Fruit fly (Drosophila melanogaster) whole organism, embryonic: ENCODE measurements around the gene BBIP1.

Source experiments
- Antp ChIP-seq: fragments of 200-800 bp; sonication (Bioruptor generic); optimal IDR thresholded peaks from 3 replicates; lab custom pipeline; 2016; ENCODE audit warnings: missing biosample characterization, missing genetic modification characterization
- CG10366 ChIP-seq: fragments of 200-800 bp; sonication (Bioruptor generic); IDR thresholded peaks from 2 replicates; pipeline ENCODE4 v1.3.6; 2022; ENCODE audit warnings: missing biosample characterization, missing genetic modification characterization
- CG12071 ChIP-seq: fragments of 200-800 bp; sonication (Bioruptor generic); optimal IDR thresholded peaks from 3 replicates; lab custom pipeline; 2018; ENCODE audit warnings: missing biosample characterization, mild to moderate bottlenecking, missing genetic modification characterization
- CG14667 ChIP-seq: fragments of 200-800 bp; sonication (Bioruptor generic); IDR thresholded peaks from 2 replicates; pipeline ENCODE4 v1.3.6; 2022; ENCODE audit warnings: missing biosample characterization, missing genetic modification characterization
- CG15073 ChIP-seq: fragments of 200-800 bp; sonication (Bioruptor generic); optimal IDR thresholded peaks from 2 replicates; lab custom pipeline; 2016; ENCODE audit warnings: missing biosample characterization, missing genetic modification characterization
- CG15479 ChIP-seq: fragments of 200-800 bp; sonication (Bioruptor generic); optimal IDR thresholded peaks from 3 replicates; lab custom pipeline; 2019; ENCODE audit warnings: missing biosample characterization, mild to moderate bottlenecking, missing genetic modification characterization, moderate library complexity
- CG15601 ChIP-seq: fragments of 200-800 bp; sonication (Bioruptor generic); optimal IDR thresholded peaks from 3 replicates; lab custom pipeline; 2019; ENCODE audit warnings: missing biosample characterization, mild to moderate bottlenecking, missing genetic modification characterization, moderate library complexity
- CG16779 ChIP-seq: fragments of 200-800 bp; sonication (Bioruptor generic); IDR thresholded peaks from 2 replicates; pipeline ENCODE4 v1.3.6; 2022; ENCODE audit warnings: missing biosample characterization, missing genetic modification characterization
- CG18599 ChIP-seq: fragments of 200-800 bp; sonication (Bioruptor generic); optimal IDR thresholded peaks from 3 replicates; lab custom pipeline; 2017; ENCODE audit warnings: missing biosample characterization, missing genetic modification characterization, mild to moderate bottlenecking, moderate library complexity, missing genetic modification reagents
- CG2678 ChIP-seq: fragments of 200-800 bp; sonication (Bioruptor generic); optimal IDR thresholded peaks from 3 replicates; lab custom pipeline; 2019; ENCODE audit warnings: missing biosample characterization, mild to moderate bottlenecking, missing genetic modification characterization, moderate library complexity
- CG33557 ChIP-seq: fragments of 200-800 bp; sonication (Bioruptor generic); optimal IDR thresholded peaks from 2 replicates; lab custom pipeline; 2019; ENCODE audit warnings: missing biosample characterization, mild to moderate bottlenecking, missing genetic modification characterization, moderate library complexity
- CG6175 ChIP-seq: fragments of 200-800 bp; sonication (Bioruptor generic); IDR thresholded peaks from 3 replicates; pipeline ENCODE4 v1.3.6; 2022; ENCODE audit warnings: missing biosample characterization, missing genetic modification characterization
- CG7987 ChIP-seq: fragments of 200-800 bp; sonication (Bioruptor generic); optimal IDR thresholded peaks from 2 replicates; lab custom pipeline; 2018; ENCODE audit warnings: missing biosample characterization, mild to moderate bottlenecking, missing genetic modification characterization, moderate library complexity
- CG9797 ChIP-seq: fragments of 200-800 bp; sonication (Bioruptor generic); optimal IDR thresholded peaks from 3 replicates; lab custom pipeline; 2018; ENCODE audit warnings: missing biosample characterization, mild to moderate bottlenecking, missing genetic modification characterization
- D19B ChIP-seq: fragments of 200-800 bp; sonication (Bioruptor generic); optimal IDR thresholded peaks from 2 replicates; lab custom pipeline; 2017; ENCODE audit warnings: missing biosample characterization, mild to moderate bottlenecking, missing genetic modification characterization
- Dbx ChIP-seq: fragments of 200-800 bp; sonication (Bioruptor generic); IDR thresholded peaks from 3 replicates; pipeline ENCODE4 v1.3.6; 2022; ENCODE audit warnings: missing biosample characterization, missing genetic modification characterization
- Doc3 ChIP-seq: fragments of 200-800 bp; sonication (Bioruptor generic); IDR thresholded peaks from 3 replicates; pipeline ENCODE4 v1.3.6; 2022; ENCODE audit warnings: missing biosample characterization, missing genetic modification characterization; ENCODE audit not compliant: partially characterized antibody
- Dp ChIP-seq: fragments of 200-800 bp; sonication (Bioruptor generic); optimal IDR thresholded peaks from 2 replicates; lab custom pipeline; 2018; ENCODE audit warnings: missing biosample characterization, mild to moderate bottlenecking, missing genetic modification characterization, moderate library complexity
- Drgx ChIP-seq: fragments of 200-800 bp; sonication (Bioruptor generic); IDR thresholded peaks from 2 replicates; pipeline ENCODE4 v1.3.6; 2022; ENCODE audit warnings: missing biosample characterization, missing genetic modification characterization
- Ets65A ChIP-seq: fragments of 200-800 bp; sonication (Bioruptor generic); peaks from one replicate; lab custom pipeline; 2016; ENCODE audit warnings: missing biosample characterization, missing genetic modification characterization
- Ets97D ChIP-seq: fragments of 200-800 bp; sonication (Bioruptor generic); optimal IDR thresholded peaks from 3 replicates; lab custom pipeline; 2016; ENCODE audit warnings: missing biosample characterization, missing genetic modification characterization
- Fer1 ChIP-seq: fragments of 200-800 bp; sonication (Bioruptor generic); optimal IDR thresholded peaks from 2 replicates; lab custom pipeline; 2017; ENCODE audit warnings: missing biosample characterization, mild to moderate bottlenecking, missing genetic modification characterization
- Gug ChIP-seq: fragments of 200-800 bp; sonication (Bioruptor generic); IDR thresholded peaks from 4 replicates; pipeline ENCODE4 v1.3.6; 2022; ENCODE audit warnings: missing biosample characterization, missing genetic modification characterization
- HLH4C ChIP-seq: fragments of 200-800 bp; sonication (Bioruptor generic); IDR thresholded peaks from 3 replicates; pipeline ENCODE4 v1.3.6; 2022; ENCODE audit warnings: missing biosample characterization, missing genetic modification characterization; ENCODE audit not compliant: partially characterized antibody
- HmgD ChIP-seq: fragments of 200-800 bp; sonication (Bioruptor generic); optimal IDR thresholded peaks from 3 replicates; lab custom pipeline; 2016; ENCODE audit warnings: missing biosample characterization, missing genetic modification characterization
- Lhr ChIP-seq: fragments of 200-800 bp; sonication (Bioruptor generic); optimal IDR thresholded peaks from 3 replicates; lab custom pipeline; 2017; ENCODE audit warnings: mild to moderate bottlenecking, missing biosample characterization, missing genetic modification reagents, missing genetic modification characterization
- Lpt ChIP-seq: fragments of >200 bp; optimal IDR thresholded peaks from 2 replicates; lab custom pipeline; 2018; ENCODE audit warnings: missing biosample characterization, missing genetic modification characterization
- MESR4 ChIP-seq: fragments of 200-800 bp; sonication (Bioruptor generic); optimal IDR thresholded peaks from 2 replicates; lab custom pipeline; 2018; ENCODE audit warnings: missing biosample characterization, mild to moderate bottlenecking, missing genetic modification characterization, moderate library complexity
- Meics ChIP-seq: fragments of 200-800 bp; sonication (Bioruptor generic); optimal IDR thresholded peaks from 2 replicates; lab custom pipeline; 2017; ENCODE audit warnings: missing biosample characterization, mild to moderate bottlenecking, missing genetic modification characterization
- Neu2 ChIP-seq: fragments of 200-800 bp; sonication (Bioruptor generic); optimal IDR thresholded peaks from 3 replicates; lab custom pipeline; 2016; ENCODE audit warnings: missing biosample characterization, missing genetic modification characterization, borderline replicate concordance
- Nf-YB ChIP-seq: fragments of 200-800 bp; sonication (Bioruptor generic); optimal IDR thresholded peaks from 3 replicates; lab custom pipeline; 2019; ENCODE audit warnings: missing biosample characterization, mild to moderate bottlenecking, missing genetic modification characterization, moderate library complexity
- PHDP ChIP-seq: fragments of 200-800 bp; sonication (Bioruptor generic); optimal IDR thresholded peaks from 3 replicates; lab custom pipeline; 2018; ENCODE audit warnings: missing biosample characterization, mild to moderate bottlenecking, missing genetic modification characterization, moderate library complexity
- ato ChIP-seq: fragments of 200-800 bp; sonication (Bioruptor generic); IDR thresholded peaks from 2 replicates; pipeline ENCODE4 v1.3.6; 2022; ENCODE audit warnings: missing biosample characterization, missing genetic modification characterization; ENCODE audit not compliant: partially characterized antibody
- crol ChIP-seq: fragments of 200-800 bp; sonication (Bioruptor generic); IDR thresholded peaks from 2 replicates; pipeline ENCODE4 v1.3.6; 2022; ENCODE audit warnings: missing biosample characterization, missing genetic modification characterization
- fru ChIP-seq: fragments of >200 bp; optimal IDR thresholded peaks from 2 replicates; lab custom pipeline; 2017
- hth ChIP-seq: fragments of >200 bp; optimal IDR thresholded peaks from 2 replicates; lab custom pipeline; 2017; ENCODE audit warnings: inconsistent platforms
- kay ChIP-seq: fragments of 200-800 bp; sonication (Bioruptor generic); optimal IDR thresholded peaks from 2 replicates; lab custom pipeline; 2016; ENCODE audit warnings: missing biosample characterization, missing genetic modification characterization
- lilli ChIP-seq: fragments of 200-800 bp; sonication (Bioruptor generic); optimal IDR thresholded peaks from 3 replicates; lab custom pipeline; 2016; ENCODE audit warnings: missing biosample characterization, missing genetic modification characterization
- nmo ChIP-seq: fragments of 200-800 bp; sonication (Bioruptor generic); optimal IDR thresholded peaks from 2 replicates; lab custom pipeline; 2018; ENCODE audit warnings: missing biosample characterization, mild to moderate bottlenecking, missing genetic modification characterization, moderate library complexity
- odd ChIP-seq: fragments of 200-800 bp; sonication (Bioruptor generic); optimal IDR thresholded peaks from 2 replicates; lab custom pipeline; 2017; ENCODE audit warnings: missing biosample characterization, mild to moderate bottlenecking, missing genetic modification characterization
- pan ChIP-seq, 4 experiments: fragments of >200 bp in 3 of 4; fragments of 200-800 bp in 1 of 4; sonication (Bioruptor generic) in 1 of 4; optimal IDR thresholded peaks in 3 of 4; IDR thresholded peaks in 1 of 4; 2 replicates each; pipeline versions ENCODE4 v1.3.6 to Lab custom; 2017 to 2022; ENCODE audit warnings: missing biosample characterization in 2 of 4, missing genetic modification characterization in 2 of 4, mixed read lengths in 1 of 4
- schlank ChIP-seq: fragments of 200-800 bp; sonication (Bioruptor generic); optimal IDR thresholded peaks from 2 replicates; lab custom pipeline; 2018; ENCODE audit warnings: missing biosample characterization, mild to moderate bottlenecking, missing genetic modification characterization
- shn ChIP-seq: fragments of 200-800 bp; sonication (Bioruptor generic); optimal IDR thresholded peaks from 3 replicates; lab custom pipeline; 2016; ENCODE audit warnings: missing biosample characterization, missing genetic modification characterization
- sqz ChIP-seq: fragments of 200-800 bp; sonication (Bioruptor generic); optimal IDR thresholded peaks from 3 replicates; lab custom pipeline; 2018; ENCODE audit warnings: missing biosample characterization, mild to moderate bottlenecking, missing genetic modification characterization
- tin ChIP-seq: fragments of 200-800 bp; sonication (Bioruptor generic); optimal IDR thresholded peaks from 3 replicates; lab custom pipeline; 2016; ENCODE audit warnings: missing biosample characterization, missing genetic modification characterization
- trem ChIP-seq: fragments of 200-800 bp; optimal IDR thresholded peaks from 3 replicates; lab custom pipeline; 2019; ENCODE audit warnings: missing biosample characterization, mild to moderate bottlenecking, missing genetic modification characterization, moderate library complexity
- twi ChIP-seq: fragments of 200-800 bp; optimal IDR thresholded peaks from 2 replicates; lab custom pipeline; 2019; ENCODE audit warnings: missing biosample characterization, mild to moderate bottlenecking, missing genetic modification characterization, moderate library complexity
- tx ChIP-seq: fragments of 200-800 bp; sonication (Bioruptor generic); optimal IDR thresholded peaks from 2 replicates; lab custom pipeline; 2016; ENCODE audit warnings: missing biosample characterization, missing genetic modification characterization
- unpg ChIP-seq: fragments of 200-800 bp; sonication (Bioruptor generic); optimal IDR thresholded peaks from 3 replicates; lab custom pipeline; 2018; ENCODE audit warnings: missing biosample characterization, mild to moderate bottlenecking, missing genetic modification characterization, moderate library complexity
- zfh1 ChIP-seq: fragments of 200-800 bp; sonication (Bioruptor generic); IDR thresholded peaks from 3 replicates; pipeline ENCODE4 v1.3.6; 2022; ENCODE audit warnings: missing biosample characterization, missing genetic modification characterization

Gene BBIP1

dm6 chr3R:9436358-9436972 is 32.3 kb downstream of the BBIP1 start (continued):
- TF ChIP-seq tx (no peak), CG15601 (tag; lab: Kevin White, UChicago) (no peak), hth (lab: Kevin White, UChicago) (no peak), MESR4 (GFP tag; lab: Kevin White, UChicago) (no peak), shn (GFP tag; lab: Kevin White, UChicago) (no peak), Antp (peak; percentile 9), Fer1 (GFP tag; lab: Kevin White, UChicago) (peak; percentile 47), Lpt (GFP tag; lab: Kevin White, UChicago) (no peak), tin (GFP tag; lab: Kevin White, UChicago) (no peak), CG15073 (GFP tag; lab: Kevin White, UChicago) (no peak), HmgD (GFP tag; lab: Kevin White, UChicago) (no peak), CG9797 (no peak), HLH4C (peak; percentile 40; the same call in 1 of the 3 replicates), unpg (GFP tag; lab: Kevin White, UChicago) (no peak), ato (GFP tag; lab: Robert Waterston, UW) (no peak), Lhr (no peak), trem (no peak), CG18599 (GFP tag; lab: Kevin White, UChicago) (peak; percentile 41), CG16779 (GFP tag; lab: Robert Waterston, UW) (no peak), Dbx (GFP tag; lab: Robert Waterston, UW) (no peak), Neu2 (GFP tag; lab: Kevin White, UChicago) (no peak), odd (GFP tag; lab: Kevin White, UChicago) (peak; percentile 10), Dp (GFP tag; lab: Kevin White, UChicago) (no peak), kay (peak; percentile 81), nmo (GFP tag; lab: Kevin White, UChicago) (no peak), sqz (GFP tag; lab: Kevin White, UChicago) (no peak), Meics (GFP tag; lab: Kevin White, UChicago) (no peak), twi (tag; lab: Kevin White, UChicago) (no peak), pan (optimal IDR thresholded peaks at IDR 0.05; lab: Kevin White, UChicago) (no peak), pan (GFP tag; optimal IDR thresholded peaks at IDR 0.05 in 1 of 2, IDR thresholded peaks at IDR 0.05 in 1 of 2) (no peak), CG2678 (peak; percentile 5), CG33557 (GFP tag; lab: Kevin White, UChicago) (no peak), Doc3 (GFP tag; lab: Robert Waterston, UW) (no peak), Nf-YB (GFP tag; lab: Kevin White, UChicago) (no peak), CG14667 (GFP tag; lab: Robert Waterston, UW) (no peak), Gug (GFP tag; lab: Robert Waterston, UW) (no peak), CG12071 (GFP tag; lab: Kevin White, UChicago) (peak; percentile 8), PHDP (tag; lab: Kevin White, UChicago) (no peak), D19B (GFP tag; lab: Kevin White, UChicago) (no peak), Ets97D (GFP tag; lab: Kevin White, UChicago) (no peak), fru (no peak), CG15479 (GFP tag; lab: Kevin White, UChicago) (no peak), CG7987 (GFP tag; lab: Kevin White, UChicago) (no peak), schlank (tag; lab: Kevin White, UChicago) (no peak), CG6175 (GFP tag; lab: Robert Waterston, UW) (peak; percentile 97), zfh1 (GFP tag; lab: Robert Waterston, UW) (0 out of 3 replicates have a peak, but pooled peaks have one; percentile 15), crol (GFP tag; lab: Robert Waterston, UW) (peak; percentile 92), Ets65A (GFP tag; lab: Kevin White, UChicago) (no peak), CG10366 (GFP tag; lab: Robert Waterston, UW) (no peak), Drgx (GFP tag; lab: Robert Waterston, UW) (no peak), lilli (peak; percentile 35)
